Worm (Caenorhabditis elegans) whole organism, L2 larva: ENCODE results near the gene F07C6.6.

ENCODE experiments used
- fos-1 ChIP-seq: fragments of 150-350 bp; optimal IDR thresholded peaks from 2 replicates; lab custom pipeline; 2014; ENCODE audit warnings: missing biosample characterization, missing genetic modification characterization
- nhr-11 ChIP-seq: fragments of 150-350 bp; optimal IDR thresholded peaks from 2 replicates; lab custom pipeline; 2014; ENCODE audit warnings: missing biosample characterization, missing genetic modification characterization
- nhr-23 ChIP-seq: fragments of 150-350 bp; optimal IDR thresholded peaks from 2 replicates; lab custom pipeline; 2014; ENCODE audit warnings: missing biosample characterization, missing genetic modification reagents, missing genetic modification characterization
- nhr-6 ChIP-seq: fragments of 150-350 bp; optimal IDR thresholded peaks from 2 replicates; lab custom pipeline; 2014; ENCODE audit warnings: missing biosample characterization, missing genetic modification characterization
- peb-1 ChIP-seq: fragments of 150-350 bp; optimal IDR thresholded peaks from 2 replicates; lab custom pipeline; 2014; ENCODE audit warnings: missing biosample characterization, missing genetic modification characterization
- ztf-4 ChIP-seq: fragments of 150-350 bp; optimal IDR thresholded peaks from 2 replicates; lab custom pipeline; 2014; ENCODE audit warnings: missing biosample characterization, missing genetic modification characterization

DNA sequence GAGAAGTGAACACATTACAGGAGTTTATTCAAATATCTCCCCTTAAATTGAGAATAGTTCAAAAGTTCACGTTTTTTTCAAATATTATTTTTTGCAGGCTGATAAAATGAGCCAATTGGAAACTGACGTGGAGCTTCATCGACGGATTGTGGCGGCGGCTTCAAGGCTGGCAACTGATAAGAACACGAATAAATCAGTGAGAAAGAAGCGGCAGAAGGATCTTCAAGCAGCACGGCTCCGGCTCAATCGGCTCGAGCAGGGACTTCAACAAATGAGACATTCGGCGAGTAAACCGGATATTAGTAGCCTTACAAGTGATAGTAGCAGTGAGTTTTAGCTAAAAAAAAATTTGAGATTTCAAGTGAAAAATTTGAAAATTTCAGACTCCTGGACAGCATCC, 32.7 kb downstream of the F07C6.6 start, which contains the start of gene M02B1.4:
- no peak for TF ChIP-seq nhr-11 (tag; lab: Kevin White, UChicago)
- TF ChIP-seq nhr-6 (tag; lab: Kevin White, UChicago), result no peak
- TF ChIP-seq nhr-23 (tag; lab: Kevin White, UChicago), result no peak
- TF ChIP-seq fos-1 (tag; lab: Kevin White, UChicago), result no peak
- no peak for TF ChIP-seq peb-1 (tag; lab: Kevin White, UChicago)
- no peak for TF ChIP-seq ztf-4 (tag; lab: Kevin White, UChicago)
